Worm (Caenorhabditis elegans) whole organism, L4 larva: ENCODE measurements around the gene srz-48.

Experiments used
- D1046.2 ChIP-seq: fragments of 200-800 bp; sonication (Bioruptor generic); IDR thresholded peaks from 2 replicates; pipeline ENCODE4 v1.3.6; 2022; ENCODE audit warnings: missing genetic modification characterization, missing compliant biosample characterization
- F10B5.3 ChIP-seq: sonication (generic microtip); optimal IDR thresholded peaks from 2 replicates; lab custom pipeline; 2016; ENCODE audit warnings: mild to moderate bottlenecking, missing genetic modification characterization, missing compliant biosample characterization
- F26F4.8 ChIP-seq: fragments of 200-800 bp; sonication (Bioruptor generic); conservative IDR thresholded peaks from 2 replicates; pipeline ENCODE4 v1.3.6; 2022; ENCODE audit warnings: missing genetic modification characterization, missing compliant biosample characterization
- R02D3.7 ChIP-seq: fragments of 150-350 bp; sonication (generic microtip); optimal IDR thresholded peaks from 3 replicates; lab custom pipeline; 2014; ENCODE audit warnings: missing biosample characterization, missing genetic modification characterization
- T20F7.1 ChIP-seq: fragments of 200-800 bp; sonication (Bioruptor generic); optimal IDR thresholded peaks from 2 replicates; lab custom pipeline; 2018; ENCODE audit warnings: mild to moderate bottlenecking, missing genetic modification characterization, missing compliant biosample characterization
- T26A8.4 ChIP-seq: fragments of 200-800 bp; sonication (Bioruptor generic); IDR thresholded peaks from 2 replicates; pipeline ENCODE4 v1.3.6; 2022; ENCODE audit warnings: missing genetic modification characterization, missing compliant biosample characterization
- Y48G9A.11 ChIP-seq: fragments of 200-800 bp; sonication (Bioruptor generic); IDR thresholded peaks from 2 replicates; pipeline ENCODE4 v1.3.6; 2022; ENCODE audit warnings: missing genetic modification reagents, missing genetic modification characterization, missing compliant biosample characterization
- Y5F2A.4 ChIP-seq: fragments of 200-800 bp; sonication (Bioruptor generic); optimal IDR thresholded peaks from 2 replicates; lab custom pipeline; 2018; ENCODE audit warnings: mild to moderate bottlenecking, missing genetic modification characterization, missing compliant biosample characterization
- Y75B8A.6 ChIP-seq: fragments of 200-800 bp; sonication (Bioruptor generic); IDR thresholded peaks from 2 replicates; pipeline ENCODE4 v1.3.6; 2022; ENCODE audit warnings: missing genetic modification reagents, missing genetic modification characterization, missing compliant biosample characterization
- ZK546.5 ChIP-seq, 2 experiments: sonication (generic microtip); optimal IDR thresholded peaks; 2 replicates each; lab custom pipeline; 2017; ENCODE audit warnings: missing biosample characterization in 2 of 2, missing genetic modification characterization in 2 of 2
- aly-2 ChIP-seq: sonication (generic microtip); optimal IDR thresholded peaks from 2 replicates; lab custom pipeline; 2018; ENCODE audit warnings: missing biosample characterization, missing genetic modification characterization
- ama-1 ChIP-seq: fragments of 150-350 bp; optimal IDR thresholded peaks from 2 replicates; lab custom pipeline; 2014; ENCODE audit warnings: inconsistent platforms, mixed read lengths
- attf-4 ChIP-seq: sonication (generic microtip); optimal IDR thresholded peaks from 3 replicates; lab custom pipeline; 2017; ENCODE audit warnings: missing biosample characterization, missing genetic modification characterization
- ceh-44 ChIP-seq: fragments of 200-800 bp; sonication (Bioruptor generic); IDR thresholded peaks from 2 replicates; pipeline ENCODE4 v1.3.6; 2022; ENCODE audit warnings: missing genetic modification reagents, missing genetic modification characterization, missing compliant biosample characterization
- ceh-62 ChIP-seq: sonication (generic microtip); optimal IDR thresholded peaks from 2 replicates; lab custom pipeline; 2017; ENCODE audit warnings: missing biosample characterization, missing genetic modification characterization
- cey-2 ChIP-seq: sonication (generic microtip); optimal IDR thresholded peaks from 3 replicates; lab custom pipeline; 2017; ENCODE audit warnings: missing genetic modification characterization, mild to moderate bottlenecking, missing compliant biosample characterization, antibody characterized with exemption, borderline replicate concordance; ENCODE audit not compliant: insufficient read depth
- daf-12 ChIP-seq: fragments of 150-350 bp; optimal IDR thresholded peaks from 2 replicates; lab custom pipeline; 2014; ENCODE audit warnings: missing biosample characterization, missing genetic modification reagents, missing genetic modification characterization
- daf-19 ChIP-seq: fragments of 200-800 bp; sonication (Bioruptor generic); conservative IDR thresholded peaks from 2 replicates; pipeline ENCODE4 v1.3.6; 2022; ENCODE audit warnings: missing genetic modification characterization, missing compliant biosample characterization
- duxl-1 ChIP-seq: sonication (generic microtip); optimal IDR thresholded peaks from 2 replicates; lab custom pipeline; 2016; ENCODE audit warnings: mild to moderate bottlenecking, missing genetic modification characterization, moderate library complexity, missing compliant biosample characterization; ENCODE audit not compliant: poor library complexity
- egl-27 ChIP-seq: sonication (generic microtip); optimal IDR thresholded peaks from 3 replicates; lab custom pipeline; 2017; ENCODE audit warnings: missing biosample characterization, missing genetic modification reagents, missing genetic modification characterization
- hlh-30 ChIP-seq: sonication (generic microtip); optimal IDR thresholded peaks from 2 replicates; lab custom pipeline; 2017; ENCODE audit warnings: antibody characterized with exemption, mild to moderate bottlenecking, missing genetic modification characterization, missing compliant biosample characterization; ENCODE audit not compliant: insufficient read depth
- lin-13 ChIP-seq: fragments of 150-350 bp; optimal IDR thresholded peaks from 2 replicates; lab custom pipeline; 2014; ENCODE audit warnings: missing biosample characterization, missing genetic modification reagents, missing genetic modification characterization
- lir-3 ChIP-seq: sonication (generic microtip); optimal IDR thresholded peaks from 2 replicates; lab custom pipeline; 2016; ENCODE audit warnings: mild to moderate bottlenecking, missing genetic modification characterization, missing compliant biosample characterization
- lsy-2 ChIP-seq, 2 experiments: fragments of 150-350 bp in 1 of 2; sonication (generic microtip) in 1 of 2; optimal IDR thresholded peaks; 2 replicates each; lab custom pipeline; 2014 to 2017; ENCODE audit warnings: missing biosample characterization in 2 of 2, missing genetic modification characterization in 2 of 2
- madf-9 ChIP-seq: fragments of 200-800 bp; sonication (Bioruptor generic); conservative IDR thresholded peaks from 2 replicates; pipeline ENCODE4 v1.3.6; 2022; ENCODE audit warnings: missing genetic modification reagents, missing genetic modification characterization, missing compliant biosample characterization
- mdt-29 ChIP-seq: fragments of 200-800 bp; sonication (Bioruptor generic); IDR thresholded peaks from 2 replicates; pipeline ENCODE4 v1.3.6; 2022; ENCODE audit warnings: missing genetic modification reagents, missing genetic modification characterization, missing compliant biosample characterization
- mep-1 ChIP-seq: fragments of 150-350 bp; sonication (generic microtip); optimal IDR thresholded peaks from 3 replicates; lab custom pipeline; 2014; ENCODE audit warnings: missing biosample characterization, missing genetic modification characterization
- nhr-102 ChIP-seq: sonication (generic microtip); optimal IDR thresholded peaks from 2 replicates; lab custom pipeline; 2016; ENCODE audit warnings: mild to moderate bottlenecking, missing genetic modification characterization, moderate library complexity, missing compliant biosample characterization
- nhr-111 ChIP-seq: fragments of 200-800 bp; sonication (Bioruptor generic); optimal IDR thresholded peaks from 2 replicates; lab custom pipeline; 2018; ENCODE audit warnings: mild to moderate bottlenecking, missing genetic modification characterization, missing compliant biosample characterization
- nhr-6 ChIP-seq: fragments of 150-350 bp; optimal IDR thresholded peaks from 2 replicates; lab custom pipeline; 2014; ENCODE audit warnings: missing biosample characterization, missing genetic modification characterization
- nhr-76 ChIP-seq: fragments of 150-350 bp; optimal IDR thresholded peaks from 2 replicates; lab custom pipeline; 2014; ENCODE audit warnings: missing biosample characterization, missing genetic modification characterization
- php-3 ChIP-seq: fragments of 200-800 bp; sonication (Bioruptor generic); IDR thresholded peaks from 2 replicates; pipeline ENCODE4 v1.3.6; 2022; ENCODE audit warnings: missing genetic modification reagents, missing genetic modification characterization, missing compliant biosample characterization
- pqm-1 ChIP-seq: sonication (generic microtip); optimal IDR thresholded peaks from 2 replicates; lab custom pipeline; 2017; ENCODE audit warnings: missing biosample characterization, missing genetic modification characterization
- rbr-2 ChIP-seq: sonication (generic microtip); optimal IDR thresholded peaks from 2 replicates; lab custom pipeline; 2016; ENCODE audit warnings: missing genotype, missing genetic modification characterization, missing compliant biosample characterization
- saeg-2 ChIP-seq: fragments of 200-800 bp; sonication (Bioruptor generic); IDR thresholded peaks from 2 replicates; pipeline ENCODE4 v1.3.6; 2022; ENCODE audit warnings: missing genetic modification reagents, missing genetic modification characterization, missing compliant biosample characterization
- snpc-1.2 ChIP-seq: fragments of 200-800 bp; sonication (Bioruptor generic); IDR thresholded peaks from 2 replicates; pipeline ENCODE4 v1.3.6; 2022; ENCODE audit warnings: missing genetic modification reagents, missing genetic modification characterization, missing compliant biosample characterization
- snpc-4 ChIP-seq: fragments of 150-350 bp; optimal IDR thresholded peaks from 2 replicates; lab custom pipeline; 2014; ENCODE audit warnings: missing biosample characterization, missing genetic modification characterization
- unc-62 ChIP-seq, 3 experiments: fragments of 150-350 bp in 1 of 3; sonication (generic microtip); optimal IDR thresholded peaks in 2 of 3; peaks in 1 of 3; 1 replicate in 1 of 3; 2 replicates in 2 of 3; lab custom pipeline; 2014 to 2017; ENCODE audit warnings: missing biosample characterization in 3 of 3, missing genetic modification characterization in 3 of 3, missing genetic modification reagents in 3 of 3, missing genotype in 1 of 3
- vab-7 ChIP-seq: fragments of 200-800 bp; sonication (Bioruptor generic); IDR thresholded peaks from 2 replicates; pipeline ENCODE4 v1.3.6; 2022; ENCODE audit warnings: missing genetic modification reagents, missing genetic modification characterization, missing compliant biosample characterization
- zfp-2 ChIP-seq: sonication (generic microtip); optimal IDR thresholded peaks from 2 replicates; lab custom pipeline; 2016; ENCODE audit warnings: mild to moderate bottlenecking, missing genetic modification characterization, missing compliant biosample characterization

The srz-48 gene

DNA sequence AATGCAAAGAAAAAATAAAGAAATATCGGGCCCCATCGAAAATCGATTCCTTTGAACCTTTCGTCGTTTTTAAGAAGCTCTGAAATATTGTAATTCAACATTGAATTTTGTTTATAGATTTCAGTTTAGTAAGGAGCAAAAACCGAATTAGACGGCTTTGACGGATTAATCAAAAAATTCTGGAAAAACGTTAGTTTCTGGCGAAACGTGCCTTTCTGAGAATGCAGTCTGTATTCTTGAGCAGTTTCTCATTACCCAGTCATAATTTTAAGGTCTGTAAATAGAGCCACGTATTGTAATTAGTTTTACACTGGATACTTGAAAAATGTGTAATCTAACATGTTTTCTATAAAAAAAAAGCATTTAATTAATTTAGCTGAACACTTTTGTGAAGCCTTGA is at the start of gene srz-48:
Gene srz-48 (minus strand): TSS at position 101 of the 400 bp plus-strand sequence.
- no peak for TF ChIP-seq daf-19 (GFP tag; lab: Robert Waterston, UW)
- no peak for TF ChIP-seq mep-1 (tag; lab: Kevin White, UChicago)
- TF ChIP-seq snpc-4 (tag; lab: Kevin White, UChicago) = no peak
- no peak for TF ChIP-seq lir-3
- TF ChIP-seq duxl-1 (tag; lab: Kevin White, UChicago) = no peak
- TF ChIP-seq D1046.2 (GFP tag; lab: Robert Waterston, UW) = no peak
- no peak for TF ChIP-seq nhr-111
- no peak for TF ChIP-seq T26A8.4 (GFP tag; lab: Robert Waterston, UW)
- TF ChIP-seq cey-2 (tag; lab: Kevin White, UChicago) = no peak
- no peak for TF ChIP-seq snpc-1.2 (GFP tag; lab: Robert Waterston, UW)
- no peak for TF ChIP-seq R02D3.7 (tag; lab: Kevin White, UChicago)
- TF ChIP-seq php-3 (GFP tag; lab: Robert Waterston, UW) = no peak
- no peak for TF ChIP-seq F10B5.3 (tag; lab: Kevin White, UChicago)
- no peak for TF ChIP-seq nhr-76 (tag; lab: Kevin White, UChicago)
- no peak for TF ChIP-seq ceh-44 (GFP tag; lab: Robert Waterston, UW)
- TF ChIP-seq Y48G9A.11 = no peak
- TF ChIP-seq daf-12 (tag; lab: Kevin White, UChicago) = no peak
- TF ChIP-seq ZK546.5 (tag; optimal IDR thresholded peaks at IDR 0.05; lab: Kevin White, UChicago) = no peak
- TF ChIP-seq F26F4.8 (GFP tag; lab: Robert Waterston, UW) = no peak
- no peak for TF ChIP-seq vab-7 (GFP tag; lab: Robert Waterston, UW)
- TF ChIP-seq, all 104 proteins: peak for 0

DNA sequence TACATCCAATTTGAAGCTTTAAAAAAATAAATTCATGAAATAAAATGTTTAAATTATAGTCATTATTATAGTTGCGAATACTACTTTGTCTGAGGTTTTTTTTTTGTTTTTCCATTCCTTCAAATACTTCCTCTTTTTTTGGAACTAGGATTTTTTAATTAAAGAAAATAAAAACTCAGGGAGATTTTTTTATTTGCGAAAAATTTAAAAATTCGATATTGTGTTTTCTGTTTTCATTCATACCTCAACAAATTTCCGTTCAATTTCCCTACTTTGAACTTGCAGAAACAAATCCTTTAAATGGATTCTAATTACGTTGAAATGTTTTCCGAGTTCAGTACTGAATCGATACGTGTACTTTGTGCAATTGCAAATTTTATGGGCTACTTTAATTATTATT is 48.5 kb upstream of the srz-48 start, which contains the start of gene srw-32:
Gene srw-32 (plus strand): TSS at position 301 of the 400 bp plus-strand sequence.
- TF ChIP-seq saeg-2 = no peak
- no peak for TF ChIP-seq ceh-44 (GFP tag; lab: Robert Waterston, UW)
- no peak for TF ChIP-seq madf-9 (GFP tag; lab: Robert Waterston, UW)
- no peak for TF ChIP-seq nhr-102
- TF ChIP-seq ceh-62 (tag; lab: Kevin White, UChicago) = no peak
- TF ChIP-seq lsy-2 (tag; optimal IDR thresholded peaks at IDR 0.05; lab: Kevin White, UChicago) = no peak
- TF ChIP-seq egl-27 (tag; lab: Kevin White, UChicago) = no peak
- TF ChIP-seq nhr-76 (tag; lab: Kevin White, UChicago) = no peak
- TF ChIP-seq pqm-1 = no peak
- TF ChIP-seq attf-4 (tag; lab: Kevin White, UChicago) = no peak
- TF ChIP-seq D1046.2 (GFP tag; lab: Robert Waterston, UW) = no peak
- TF ChIP-seq hlh-30 (tag; lab: Kevin White, UChicago) = no peak
- no peak for TF ChIP-seq F10B5.3 (tag; lab: Kevin White, UChicago)
- TF ChIP-seq rbr-2 (tag; lab: Kevin White, UChicago) = no peak
- TF ChIP-seq Y5F2A.4 (GFP tag; lab: Kevin White, UChicago) = no peak
- TF ChIP-seq, all 104 proteins: peak for 0

DNA sequence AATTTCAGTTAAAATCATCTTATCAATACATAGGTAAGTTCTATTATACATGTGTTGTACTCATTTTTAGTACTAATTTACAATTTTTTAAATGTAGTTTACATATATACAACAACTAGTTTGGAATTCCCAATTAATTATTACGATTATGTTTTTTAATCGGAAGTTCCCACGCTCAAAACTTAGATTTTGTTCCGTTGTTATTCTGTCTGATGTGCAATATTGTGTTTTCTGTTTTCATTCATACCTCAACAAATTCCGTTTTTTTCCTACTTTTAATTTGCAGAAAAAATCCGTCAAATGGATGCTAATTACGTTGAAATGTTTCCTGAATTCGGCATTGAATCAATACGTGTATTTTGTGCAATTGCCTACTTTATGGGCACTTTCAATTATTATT is 46.3 kb upstream of the srz-48 start, which contains the start of gene srw-31:
Gene srw-31 (plus strand): TSS at position 301 of the 400 bp plus-strand sequence.
- TF ChIP-seq nhr-6 (tag; lab: Kevin White, UChicago) = no peak
- no peak for TF ChIP-seq duxl-1 (tag; lab: Kevin White, UChicago)
- no peak for TF ChIP-seq Y75B8A.6 (GFP tag; lab: Robert Waterston, UW)
- no peak for TF ChIP-seq pqm-1
- TF ChIP-seq T20F7.1 (GFP tag; lab: Kevin White, UChicago) = no peak
- TF ChIP-seq lin-13 (GFP tag; lab: Kevin White, UChicago) = no peak
- no peak for TF ChIP-seq zfp-2 (tag; lab: Kevin White, UChicago)
- no peak for TF ChIP-seq mdt-29 (GFP tag; lab: Robert Waterston, UW)
- TF ChIP-seq unc-62 (GFP tag; optimal IDR thresholded peaks at IDR 0.05 in 1 of 2; lab: Kevin White, UChicago) = no peak
- TF ChIP-seq unc-62 (tag; optimal IDR thresholded peaks at IDR 0.05; lab: Kevin White, UChicago) = no peak
- TF ChIP-seq aly-2 (tag; lab: Kevin White, UChicago) = no peak
- no peak for TF ChIP-seq ama-1 (lab: Kevin White, UChicago)
